Worm (Caenorhabditis elegans): ENCODE measurements around the gene F49F1.5.

Gene F49F1.5

ce11 chrIV:4093087-4093486, 27.1 kb downstream of the F49F1.5 start (continued):
- no peak for TF ChIP-seq mec-3 (tag; optimal IDR thresholded peaks at IDR 0.05; ENCODE audit: borderline replicate concordance)
- TF ChIP-seq K02D7.2 (tag; optimal IDR thresholded peaks at IDR 0.05), result no peak
- TF ChIP-seq T23F11.4 (GFP tag; optimal IDR thresholded peaks at IDR 0.05), result no peak
- TF ChIP-seq C38D4.7 (GFP tag; optimal IDR thresholded peaks at IDR 0.05), result no peak
- TF ChIP-seq nfya-1 (tag; optimal IDR thresholded peaks at IDR 0.05), result peak; percentile 74
- TF ChIP-seq hlh-15 (tag; optimal IDR thresholded peaks at IDR 0.05), result no peak
- no peak for TF ChIP-seq ceh-22 (tag; optimal IDR thresholded peaks at IDR 0.05)
- no peak for TF ChIP-seq ets-4 (tag; optimal IDR thresholded peaks at IDR 0.05)
- no peak for TF ChIP-seq ahr-1 (tag; optimal IDR thresholded peaks at IDR 0.05)
- no peak for TF ChIP-seq ceh-6 (GFP tag; optimal IDR thresholded peaks at IDR 0.05)
- no peak for TF ChIP-seq nhr-232 (tag; optimal IDR thresholded peaks at IDR 0.05)
- TF ChIP-seq ceh-19 (GFP tag; optimal IDR thresholded peaks at IDR 0.05), result no peak
- no peak for TF ChIP-seq fkh-6 (tag; optimal IDR thresholded peaks at IDR 0.05)

ce11 chrIV:4085787-4086262, 34.4 kb downstream of the F49F1.5 start, which contains the start of gene C35B1.2:
TSS of gene C35B1.2 (plus strand) at chrIV:4086212.
- TF ChIP-seq F13H6.1 (tag; optimal IDR thresholded peaks at IDR 0.05) (no peak), fax-1 (tag; optimal IDR thresholded peaks at IDR 0.05) (no peak), lin-11 (tag; optimal IDR thresholded peaks at IDR 0.05) (no peak), pqm-1 (tag; optimal IDR thresholded peaks at IDR 0.05) (no peak), fkh-6 (tag; optimal IDR thresholded peaks at IDR 0.05) (no peak), rnt-1 (tag; optimal IDR thresholded peaks at IDR 0.05) (no peak), ceh-6 (GFP tag; optimal IDR thresholded peaks at IDR 0.05) (no peak), nhr-11 (tag; optimal IDR thresholded peaks at IDR 0.05) (no peak), ceh-31 (tag; optimal IDR thresholded peaks at IDR 0.05) (no peak)

ce11 chrIV:4085022-4085421, 35.2 kb downstream of the F49F1.5 start:
- TF ChIP-seq pat-9 (tag; optimal IDR thresholded peaks at IDR 0.05), result no peak
- TF ChIP-seq unc-86 (tag; optimal IDR thresholded peaks at IDR 0.05), result no peak
- TF ChIP-seq gmeb-2 (tag; optimal IDR thresholded peaks at IDR 0.05), result no peak
- no peak for TF ChIP-seq rnt-1 (tag; optimal IDR thresholded peaks at IDR 0.05)

ce11 chrIV:4084109-4084508, 36.1 kb downstream of the F49F1.5 start, which contains the start of gene C35B1.5:
TSS of gene C35B1.5 (minus strand) at chrIV:4084209.
- no peak for TF ChIP-seq ceh-19 (GFP tag; optimal IDR thresholded peaks at IDR 0.05)
- no peak for TF ChIP-seq sox-4 (tag; optimal IDR thresholded peaks at IDR 0.05)
- no peak for TF ChIP-seq unc-3 (GFP tag; conservative IDR thresholded peaks at IDR 0.05)
- no peak for TF ChIP-seq unc-3 (tag; optimal IDR thresholded peaks at IDR 0.05)
- TF ChIP-seq ceh-9 (tag; optimal IDR thresholded peaks at IDR 0.05), result no peak
- no peak for TF ChIP-seq K09A11.1 (tag; optimal IDR thresholded peaks at IDR 0.05; ENCODE audit: insufficient read depth)
- TF ChIP-seq F13H6.1 (tag; optimal IDR thresholded peaks at IDR 0.05), result no peak
- TF ChIP-seq hlh-8 (tag; optimal IDR thresholded peaks at IDR 0.05), result no peak

- TF ChIP-seq ceh-30 (tag; optimal IDR thresholded peaks at IDR 0.05), result no peak
- no peak for TF ChIP-seq dve-1 (tag; optimal IDR thresholded peaks at IDR 0.05)
- TF ChIP-seq hlh-30 (tag; optimal IDR thresholded peaks at IDR 0.05; ENCODE audit: insufficient read depth), result no peak
- TF ChIP-seq Y22D7AL.16 (tag; optimal IDR thresholded peaks at IDR 0.05), result no peak
- TF ChIP-seq fkh-10 (GFP tag; optimal IDR thresholded peaks at IDR 0.05), result no peak
Measured at ce11 chrIV:4083094-4083493, 37.1 kb downstream of the F49F1.5 start.
